Fruit fly (Drosophila melanogaster): ENCODE measurements around the gene Mrgn1.

Gene Mrgn1

dm6 chrX:13734866-13735265 lies 13.1 kb upstream of the Mrgn1 start:
- TF ChIP-seq bab1 (GFP tag; optimal IDR thresholded peaks at IDR 0.05): peak; percentile 76
- peak; percentile 60 for TF ChIP-seq CG12768 (GFP tag; optimal IDR thresholded peaks at IDR 0.05)
- no peak for TF ChIP-seq Mnt (GFP tag; optimal IDR thresholded peaks at IDR 0.05)
- peak; percentile 29 for TF ChIP-seq pad (GFP tag; optimal IDR thresholded peaks at IDR 0.05)
- peak; percentile 49 for TF ChIP-seq CG11617 (GFP tag; optimal IDR thresholded peaks at IDR 0.05)
- TF ChIP-seq CG14711 (tag; optimal IDR thresholded peaks at IDR 0.05): peak; percentile 76
- no peak for TF ChIP-seq CG1620 (GFP tag; optimal IDR thresholded peaks at IDR 0.05)
- peak; percentile 20 for TF ChIP-seq CG7045 (GFP tag; optimal IDR thresholded peaks at IDR 0.05)
- no peak for TF ChIP-seq tj (GFP tag; optimal IDR thresholded peaks at IDR 0.05)
- no peak for TF ChIP-seq Hr96 (GFP tag; optimal IDR thresholded peaks at IDR 0.05)
- no peak for TF ChIP-seq Clk (GFP tag; optimal IDR thresholded peaks at IDR 0.05)
- TF ChIP-seq kay (GFP tag; ENCODE audit: borderline replicate concordance): no peak
- TF ChIP-seq ovo (GFP tag; optimal IDR thresholded peaks at IDR 0.05): no peak
- TF ChIP-seq CG5204 (GFP tag; optimal IDR thresholded peaks at IDR 0.05): no peak
- TF ChIP-seq Crg-1 (GFP tag; optimal IDR thresholded peaks at IDR 0.05): no peak
- no peak for TF ChIP-seq toe (GFP tag; optimal IDR thresholded peaks at IDR 0.05)
- TF ChIP-seq cnc (optimal IDR thresholded peaks at IDR 0.05): no peak
- TF ChIP-seq CG33017 (tag; optimal IDR thresholded peaks at IDR 0.05): peak; percentile 82
- peak; percentile 80 for TF ChIP-seq CG7101 (tag; optimal IDR thresholded peaks at IDR 0.05)

DNA sequence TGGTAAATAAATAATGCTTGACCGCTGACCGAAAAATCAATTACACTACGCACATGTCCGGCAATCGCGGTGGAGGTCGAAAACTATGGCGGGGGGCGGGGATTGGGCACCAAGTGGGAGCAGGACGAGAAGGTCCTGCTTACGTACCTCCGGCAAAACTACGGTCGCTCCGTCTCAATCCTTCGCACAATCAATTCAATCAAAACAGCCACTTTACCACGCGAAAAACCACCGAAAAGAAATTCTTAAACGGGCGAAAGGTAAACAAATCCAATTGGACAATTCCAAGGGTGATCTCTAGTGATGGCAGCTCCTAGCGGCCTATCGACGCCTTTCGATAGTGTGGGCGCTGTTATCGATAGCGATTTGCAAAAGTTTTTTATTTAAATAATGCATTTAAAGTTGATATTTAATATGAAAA lies 3.8 kb downstream of the Mrgn1 start, which contains the start of gene Nadsyn:
TSS of gene Nadsyn (minus strand) at position 304 of the 421 bp plus-strand sequence.
- no peak for TF ChIP-seq pad (GFP tag; optimal IDR thresholded peaks at IDR 0.05)
- peak; percentile 25 for TF ChIP-seq CG11617 (GFP tag; optimal IDR thresholded peaks at IDR 0.05)
- TF ChIP-seq Mnt (GFP tag; optimal IDR thresholded peaks at IDR 0.05): peak; percentile 89
- peak; percentile 28 for TF ChIP-seq CG14711 (tag; optimal IDR thresholded peaks at IDR 0.05)
- TF ChIP-seq CG1620 (GFP tag; optimal IDR thresholded peaks at IDR 0.05): peak; percentile 15

- TF ChIP-seq toe (GFP tag; optimal IDR thresholded peaks at IDR 0.05): no peak
- no peak for TF ChIP-seq Clk (GFP tag; optimal IDR thresholded peaks at IDR 0.05)
- TF ChIP-seq pad (GFP tag; optimal IDR thresholded peaks at IDR 0.05): no peak
- TF ChIP-seq cic (GFP tag; optimal IDR thresholded peaks at IDR 0.05): no peak
- TF ChIP-seq CG33017 (tag; optimal IDR thresholded peaks at IDR 0.05): no peak
- TF ChIP-seq CG14711 (tag; optimal IDR thresholded peaks at IDR 0.05): no peak
- TF ChIP-seq tj (GFP tag; optimal IDR thresholded peaks at IDR 0.05): no peak
- TF ChIP-seq kay (GFP tag; ENCODE audit: borderline replicate concordance): peak; percentile 59
- no peak for TF ChIP-seq Crg-1 (GFP tag; optimal IDR thresholded peaks at IDR 0.05)
Measured at dm6 chrX:13699666-13700065, 22.1 kb downstream of the Mrgn1 start.

- TF ChIP-seq CG1620 (GFP tag; optimal IDR thresholded peaks at IDR 0.05) (no peak), CG12768 (GFP tag; optimal IDR thresholded peaks at IDR 0.05) (no peak), kay (GFP tag; ENCODE audit: borderline replicate concordance) (no peak), CG14711 (tag; optimal IDR thresholded peaks at IDR 0.05) (peak; percentile 8), bab1 (GFP tag; optimal IDR thresholded peaks at IDR 0.05) (no peak), CG7045 (GFP tag; optimal IDR thresholded peaks at IDR 0.05) (no peak)
Measured at dm6 chrX:13698717-13699427, 22.9 kb downstream of the Mrgn1 start.

- no peak for TF ChIP-seq CG1620 (GFP tag; optimal IDR thresholded peaks at IDR 0.05)
- TF ChIP-seq tj (GFP tag; optimal IDR thresholded peaks at IDR 0.05): no peak
- TF ChIP-seq Clk (GFP tag; optimal IDR thresholded peaks at IDR 0.05): no peak
- no peak for TF ChIP-seq CG14711 (tag; optimal IDR thresholded peaks at IDR 0.05)
- TF ChIP-seq ovo (GFP tag; optimal IDR thresholded peaks at IDR 0.05): no peak
- TF ChIP-seq CG12768 (GFP tag; optimal IDR thresholded peaks at IDR 0.05): no peak
- no peak for TF ChIP-seq toe (GFP tag; optimal IDR thresholded peaks at IDR 0.05)
- TF ChIP-seq CG7101 (tag; optimal IDR thresholded peaks at IDR 0.05): no peak
- TF ChIP-seq CG33017 (tag; optimal IDR thresholded peaks at IDR 0.05): no peak
- no peak for TF ChIP-seq CG7045 (GFP tag; optimal IDR thresholded peaks at IDR 0.05)
- TF ChIP-seq CG5204 (GFP tag; optimal IDR thresholded peaks at IDR 0.05): no peak
- no peak for TF ChIP-seq cic (GFP tag; optimal IDR thresholded peaks at IDR 0.05)
- no peak for TF ChIP-seq CG11617 (GFP tag; optimal IDR thresholded peaks at IDR 0.05)
Measured at dm6 chrX:13691992-13692391, 29.8 kb downstream of the Mrgn1 start, which contains the start of gene Nna1. Gene Nna1, plus strand, starts transcription at chrX:13692292.

- TF ChIP-seq cic (GFP tag; optimal IDR thresholded peaks at IDR 0.05) (no peak), CG33017 (tag; optimal IDR thresholded peaks at IDR 0.05) (no peak), CG12768 (GFP tag; optimal IDR thresholded peaks at IDR 0.05) (no peak), kay (GFP tag; ENCODE audit: borderline replicate concordance) (no peak), bab1 (GFP tag; optimal IDR thresholded peaks at IDR 0.05) (no peak), tj (GFP tag; optimal IDR thresholded peaks at IDR 0.05) (no peak)
Measured at dm6 chrX:13682652-13683051, 39.1 kb downstream of the Mrgn1 start, which contains the start of gene CG11158. Gene CG11158, plus strand, starts transcription at chrX:13682952.

DNA sequence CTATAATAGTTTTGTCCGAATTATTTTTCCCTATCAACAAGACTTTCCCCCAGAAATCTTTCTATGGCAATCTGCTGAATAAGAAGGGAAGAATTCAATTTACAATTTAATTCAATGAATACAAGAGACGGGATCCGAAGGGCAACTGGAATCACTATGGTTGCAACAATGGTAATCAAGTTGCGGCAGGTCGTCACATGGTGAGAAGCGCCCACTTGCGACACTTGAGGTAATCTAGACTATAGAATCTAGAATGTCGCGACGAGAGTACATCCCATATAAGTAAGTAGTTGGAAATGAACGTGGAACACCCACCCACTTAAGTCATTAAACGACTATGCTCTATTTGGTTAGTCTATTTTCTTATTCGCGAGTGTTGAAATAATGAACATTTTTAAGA lies 39.9 kb downstream of the Mrgn1 start:
- no peak for TF ChIP-seq cic (GFP tag; optimal IDR thresholded peaks at IDR 0.05)
- no peak for TF ChIP-seq Crg-1 (GFP tag; optimal IDR thresholded peaks at IDR 0.05)
- TF ChIP-seq CG33017 (tag; optimal IDR thresholded peaks at IDR 0.05): no peak
- no peak for TF ChIP-seq bab1 (GFP tag; optimal IDR thresholded peaks at IDR 0.05)
- TF ChIP-seq Clk (GFP tag; optimal IDR thresholded peaks at IDR 0.05): no peak
- no peak for TF ChIP-seq Mnt (GFP tag; optimal IDR thresholded peaks at IDR 0.05)
- no peak for TF ChIP-seq CG14711 (tag; optimal IDR thresholded peaks at IDR 0.05)
- TF ChIP-seq tj (GFP tag; optimal IDR thresholded peaks at IDR 0.05): no peak
- TF ChIP-seq CG12768 (GFP tag; optimal IDR thresholded peaks at IDR 0.05): no peak
- no peak for TF ChIP-seq toe (GFP tag; optimal IDR thresholded peaks at IDR 0.05)
- TF ChIP-seq kay (GFP tag; ENCODE audit: borderline replicate concordance): no peak
- no peak for TF ChIP-seq CG7045 (GFP tag; optimal IDR thresholded peaks at IDR 0.05)

Data from whole organism, adult.